Worm (Caenorhabditis elegans) whole organism, late embryonic: ENCODE measurements around the gene nape-2.

ENCODE experiments used
- K09A11.1 ChIP-seq: sonication (generic microtip); optimal IDR thresholded peaks from 2 replicates; lab custom pipeline; 2017; ENCODE audit warnings: antibody characterized with exemption, mild to moderate bottlenecking, missing genetic modification characterization, missing compliant biosample characterization; ENCODE audit not compliant: insufficient read depth
- ama-1 ChIP-seq: fragments of 150-350 bp; optimal IDR thresholded peaks from 2 replicates; lab custom pipeline; 2014
- dve-1 ChIP-seq: sonication (generic microtip); optimal IDR thresholded peaks from 2 replicates; lab custom pipeline; 2017; ENCODE audit warnings: antibody characterized with exemption, mild to moderate bottlenecking, missing genetic modification characterization, missing compliant biosample characterization
- elt-2 ChIP-seq: sonication (generic microtip); optimal IDR thresholded peaks from 2 replicates; lab custom pipeline; 2016; ENCODE audit warnings: missing genetic modification reagents, missing genetic modification characterization, missing compliant biosample characterization
- gmeb-2 ChIP-seq: sonication (generic microtip); optimal IDR thresholded peaks from 2 replicates; lab custom pipeline; 2016; ENCODE audit warnings: missing genetic modification characterization, inconsistent platforms, missing compliant biosample characterization
- hlh-30 ChIP-seq: sonication (generic microtip); optimal IDR thresholded peaks from 2 replicates; lab custom pipeline; 2017; ENCODE audit warnings: antibody characterized with exemption, missing genetic modification characterization, missing compliant biosample characterization; ENCODE audit not compliant: insufficient read depth
- odd-2 ChIP-seq: sonication (generic microtip); optimal IDR thresholded peaks from 2 replicates; lab custom pipeline; 2017; ENCODE audit warnings: antibody characterized with exemption, mild to moderate bottlenecking, missing genetic modification characterization, missing compliant biosample characterization
- sdc-2 ChIP-seq: sonication (generic microtip); optimal IDR thresholded peaks from 2 replicates; lab custom pipeline; 2016; ENCODE audit warnings: missing genotype, missing genetic modification characterization, missing compliant biosample characterization

DNA sequence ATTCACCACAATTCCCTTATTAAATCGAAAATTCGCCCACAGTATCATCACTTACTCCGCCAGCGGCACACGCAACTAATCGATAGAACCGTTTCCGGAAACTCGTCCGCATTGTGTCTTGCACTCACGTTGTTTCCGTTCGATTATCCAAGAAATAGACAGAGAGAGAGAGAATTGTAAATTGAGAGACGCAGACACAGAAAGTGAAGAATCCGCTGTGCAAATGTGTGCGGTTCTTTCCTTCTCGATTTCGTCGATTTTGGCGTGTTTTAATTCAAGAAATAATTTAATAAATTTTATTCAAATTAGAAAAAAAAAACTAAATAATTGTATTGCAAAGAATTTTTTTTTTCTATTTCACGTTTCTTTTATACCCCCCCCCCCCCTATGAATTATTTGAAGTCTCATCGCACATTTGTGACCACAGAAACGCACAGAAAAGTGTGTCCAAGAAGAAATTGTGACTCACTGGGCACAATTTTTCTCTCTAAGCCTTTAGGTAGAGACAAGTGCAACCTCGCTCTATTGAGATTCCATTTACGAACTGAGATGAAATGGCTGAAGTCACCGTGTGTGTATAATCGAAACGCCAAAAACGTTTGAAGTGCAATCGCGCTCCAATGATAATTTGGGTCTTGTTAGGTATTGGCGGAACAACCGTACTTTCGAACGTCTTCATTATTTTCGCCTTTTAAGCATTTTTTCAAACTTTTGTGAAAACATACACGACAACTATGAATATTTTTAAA, at the start of gene nape-2:
- TF ChIP-seq gmeb-2 (tag; lab: Kevin White, UChicago) (no peak), dve-1 (tag; lab: Kevin White, UChicago) (no peak), elt-2 (tag; lab: Kevin White, UChicago) (no peak), K09A11.1 (tag; lab: Kevin White, UChicago) (no peak), odd-2 (tag; lab: Kevin White, UChicago) (no peak), hlh-30 (no peak), ama-1 (lab: Kevin White, UChicago) (no peak), sdc-2 (tag; lab: Kevin White, UChicago) (no peak)
